Worm (Caenorhabditis elegans) whole organism, mixed stage, embryonic: Measurements from ENCODE around the gene gsto-1.
A peak's percentile ranks its signal among the peaks of the same experiment; 100 is the strongest.

ENCODE experiments used
- bed-3 ChIP-seq: fragments of 200-800 bp; sonication (Bioruptor generic); optimal IDR thresholded peaks from 3 replicates; lab custom pipeline; 2018; ENCODE audit warnings: mild to moderate bottlenecking, missing genetic modification characterization, moderate library complexity, missing compliant biosample characterization
- ces-1 ChIP-seq: fragments of 150-350 bp; optimal IDR thresholded peaks from 2 replicates; lab custom pipeline; 2014; ENCODE audit warnings: missing biosample characterization, missing genetic modification reagents, missing genetic modification characterization
- elt-3 ChIP-seq: fragments of 150-350 bp; optimal IDR thresholded peaks from 2 replicates; lab custom pipeline; 2014; ENCODE audit warnings: missing biosample characterization, missing genetic modification characterization
- lin-32 ChIP-seq: fragments of 200-800 bp; sonication (Bioruptor generic); optimal IDR thresholded peaks from 2 replicates; lab custom pipeline; 2018; ENCODE audit warnings: mild to moderate bottlenecking, missing genetic modification characterization, missing compliant biosample characterization
- lsy-2 ChIP-seq: fragments of 150-350 bp; optimal IDR thresholded peaks from 2 replicates; lab custom pipeline; 2014; ENCODE audit warnings: missing biosample characterization, missing genetic modification characterization
- mab-5 ChIP-seq: fragments of 150-350 bp; optimal IDR thresholded peaks from 2 replicates; lab custom pipeline; 2014; ENCODE audit warnings: missing biosample characterization, missing genetic modification characterization
- mls-2 ChIP-seq: sonication (generic microtip); optimal IDR thresholded peaks from 2 replicates; lab custom pipeline; 2016; ENCODE audit warnings: mild to moderate bottlenecking, missing genetic modification characterization, moderate library complexity, missing compliant biosample characterization
- nhr-12 ChIP-seq: fragments of 150-350 bp; optimal IDR thresholded peaks from 2 replicates; lab custom pipeline; 2014; ENCODE audit warnings: missing biosample characterization, missing genetic modification characterization
- nhr-237 ChIP-seq: fragments of 150-350 bp; optimal IDR thresholded peaks from 2 replicates; lab custom pipeline; 2014; ENCODE audit warnings: missing biosample characterization, missing genetic modification characterization
- pha-4 ChIP-seq: fragments of 150-350 bp; optimal IDR thresholded peaks from 2 replicates; lab custom pipeline; 2018; ENCODE audit warnings: missing biosample characterization, missing genetic modification reagents, missing genetic modification characterization
- ztf-11 ChIP-seq: fragments of 150-350 bp; optimal IDR thresholded peaks from 2 replicates; lab custom pipeline; 2014; ENCODE audit warnings: missing biosample characterization, missing genetic modification characterization

ce11 chrIII:7958085-7958484, 11.3 kb upstream of the gsto-1 start, which contains the start of gene C29E4.11:
- TF ChIP-seq nhr-237 (tag; lab: Kevin White, UChicago) = no peak
- no peak for TF ChIP-seq mab-5
- no peak for TF ChIP-seq ztf-11 (tag; lab: Kevin White, UChicago)
- no peak for TF ChIP-seq nhr-12 (tag; lab: Kevin White, UChicago)
- TF ChIP-seq lin-32 (GFP tag; lab: Kevin White, UChicago) = no peak
- TF ChIP-seq lsy-2 (tag; lab: Kevin White, UChicago) = no peak
- peak; percentile 33 for TF ChIP-seq pha-4
- peak; percentile 42 for TF ChIP-seq ces-1 (GFP tag; lab: Kevin White, UChicago)
- no peak for TF ChIP-seq bed-3 (GFP tag; lab: Kevin White, UChicago)
- no peak for TF ChIP-seq mls-2 (tag; lab: Kevin White, UChicago)
- no peak for TF ChIP-seq elt-3 (tag; lab: Kevin White, UChicago)
